Fruit fly (Drosophila melanogaster) whole organism, adult: Measurements from ENCODE around the gene Nep4.

Source experiments
- CG11617 ChIP-seq: fragments of 200-800 bp; sonication (Bioruptor generic); optimal IDR thresholded peaks from 2 replicates; lab custom pipeline; 2017; ENCODE audit warnings: mild to moderate bottlenecking, missing biosample characterization, missing genetic modification reagents, missing genetic modification characterization
- CG12768 ChIP-seq: fragments of 200-800 bp; sonication (Bioruptor generic); optimal IDR thresholded peaks from 2 replicates; lab custom pipeline; 2017; ENCODE audit warnings: missing biosample characterization, missing genetic modification characterization, mild to moderate bottlenecking, moderate library complexity, missing genetic modification reagents
- CG14711 ChIP-seq: fragments of 200-800 bp; sonication (Bioruptor generic); optimal IDR thresholded peaks from 2 replicates; lab custom pipeline; 2018; ENCODE audit warnings: missing biosample characterization, mild to moderate bottlenecking, missing genetic modification characterization, moderate library complexity
- CG1620 ChIP-seq: fragments of 200-800 bp; sonication (Bioruptor generic); optimal IDR thresholded peaks from 2 replicates; lab custom pipeline; 2016; ENCODE audit warnings: missing biosample characterization, missing genetic modification characterization
- CG33017 ChIP-seq: fragments of 200-800 bp; sonication (Bioruptor generic); optimal IDR thresholded peaks from 2 replicates; lab custom pipeline; 2018; ENCODE audit warnings: missing biosample characterization, mild to moderate bottlenecking, missing genetic modification characterization, moderate library complexity
- CG5204 ChIP-seq: fragments of 200-800 bp; sonication (Bioruptor generic); optimal IDR thresholded peaks from 2 replicates; lab custom pipeline; 2016; ENCODE audit warnings: missing biosample characterization, missing genetic modification characterization
- CG7045 ChIP-seq: fragments of 200-800 bp; sonication (Bioruptor generic); optimal IDR thresholded peaks from 2 replicates; lab custom pipeline; 2017; ENCODE audit warnings: missing biosample characterization, mild to moderate bottlenecking, missing genetic modification characterization
- CG7101 ChIP-seq: fragments of 200-800 bp; sonication (Bioruptor generic); optimal IDR thresholded peaks from 2 replicates; lab custom pipeline; 2018; ENCODE audit warnings: missing biosample characterization, mild to moderate bottlenecking, missing genetic modification characterization, moderate library complexity
- Clk ChIP-seq: fragments of 200-800 bp; sonication (Bioruptor generic); optimal IDR thresholded peaks from 2 replicates; lab custom pipeline; 2017; ENCODE audit warnings: missing biosample characterization, missing genetic modification characterization
- Crg-1 ChIP-seq: fragments of 200-800 bp; sonication (Bioruptor generic); optimal IDR thresholded peaks from 2 replicates; lab custom pipeline; 2016; ENCODE audit warnings: missing biosample characterization, missing genetic modification characterization
- Hr96 ChIP-seq: fragments of 200-800 bp; sonication (Bioruptor generic); optimal IDR thresholded peaks from 2 replicates; lab custom pipeline; 2016; ENCODE audit warnings: missing biosample characterization, missing genetic modification characterization
- Mnt ChIP-seq: fragments of 200-800 bp; sonication (Bioruptor generic); optimal IDR thresholded peaks from 2 replicates; lab custom pipeline; 2016; ENCODE audit warnings: missing biosample characterization, mild to moderate bottlenecking, missing genetic modification characterization
- bab1 ChIP-seq: fragments of 200-800 bp; sonication (Bioruptor generic); optimal IDR thresholded peaks from 3 replicates; lab custom pipeline; 2019; ENCODE audit warnings: missing biosample characterization, mild to moderate bottlenecking, missing genetic modification characterization, moderate library complexity
- cic ChIP-seq: fragments of 200-800 bp; sonication (Bioruptor generic); optimal IDR thresholded peaks from 2 replicates; lab custom pipeline; 2017; ENCODE audit warnings: missing biosample characterization, mild to moderate bottlenecking, missing genetic modification characterization, moderate library complexity
- cnc ChIP-seq, 2 experiments: fragments of >200 bp; optimal IDR thresholded peaks; 2 replicates each; lab custom pipeline; 2017
- kay ChIP-seq: fragments of 200-800 bp; sonication (Bioruptor generic); peaks from one replicate; lab custom pipeline; 2016; ENCODE audit warnings: missing biosample characterization, missing genetic modification characterization, borderline replicate concordance
- ovo ChIP-seq: fragments of 200-800 bp; sonication (Bioruptor generic); optimal IDR thresholded peaks from 2 replicates; lab custom pipeline; 2016; ENCODE audit warnings: missing biosample characterization, missing genetic modification characterization
- pad ChIP-seq: fragments of 200-800 bp; sonication (Bioruptor generic); optimal IDR thresholded peaks from 3 replicates; lab custom pipeline; 2017; ENCODE audit warnings: missing biosample characterization, missing genetic modification characterization, mild to moderate bottlenecking, moderate library complexity, missing genetic modification reagents
- tj ChIP-seq: fragments of 200-800 bp; sonication (Bioruptor generic); optimal IDR thresholded peaks from 3 replicates; lab custom pipeline; 2017; ENCODE audit warnings: missing biosample characterization, mild to moderate bottlenecking, missing genetic modification characterization, moderate library complexity
- toe ChIP-seq: fragments of 200-800 bp; sonication (Bioruptor generic); optimal IDR thresholded peaks from 2 replicates; lab custom pipeline; 2016; ENCODE audit warnings: missing biosample characterization, missing genetic modification characterization

Gene Nep4

DNA sequence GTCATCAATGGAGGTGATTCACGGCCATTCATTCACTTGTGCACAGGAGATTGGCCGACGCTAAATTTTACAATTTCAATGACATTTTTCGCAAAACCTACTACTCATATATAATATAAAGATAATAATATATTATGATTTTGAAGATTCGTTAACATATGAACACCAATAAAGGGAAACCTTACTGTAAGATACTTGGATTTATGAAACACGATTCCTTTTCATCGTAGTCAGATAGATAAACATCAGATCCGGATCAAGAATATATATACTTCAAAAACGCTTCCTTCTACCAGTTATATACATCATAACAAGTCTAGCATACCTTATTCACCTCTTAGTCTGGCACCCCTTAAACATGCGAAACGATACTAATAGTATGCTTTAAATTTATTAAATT, at the start of gene Nep4:
Nep4 (minus strand) TSS at position 101 of the 400 bp plus-strand sequence.
- TF ChIP-seq cic (GFP tag; lab: Kevin White, UChicago) (no peak), ovo (GFP tag; lab: Kevin White, UChicago) (no peak), Crg-1 (GFP tag; lab: Kevin White, UChicago) (no peak), CG12768 (GFP tag; lab: Kevin White, UChicago) (no peak), tj (GFP tag; lab: Kevin White, UChicago) (no peak), CG33017 (tag; lab: Kevin White, UChicago) (no peak), CG1620 (GFP tag; lab: Kevin White, UChicago) (no peak), Mnt (GFP tag; lab: Kevin White, UChicago) (no peak), pad (GFP tag; lab: Kevin White, UChicago) (no peak), CG11617 (GFP tag; lab: Kevin White, UChicago) (no peak), CG5204 (GFP tag; lab: Kevin White, UChicago) (no peak), Clk (GFP tag; lab: Kevin White, UChicago) (no peak), kay (GFP tag; lab: Kevin White, UChicago) (no peak), Hr96 (GFP tag; lab: Kevin White, UChicago) (no peak), CG14711 (tag; lab: Kevin White, UChicago) (no peak), cnc (optimal IDR thresholded peaks at IDR 0.05; lab: Kevin White, UChicago) (no peak), bab1 (no peak), CG7101 (tag; lab: Kevin White, UChicago) (no peak)

DNA sequence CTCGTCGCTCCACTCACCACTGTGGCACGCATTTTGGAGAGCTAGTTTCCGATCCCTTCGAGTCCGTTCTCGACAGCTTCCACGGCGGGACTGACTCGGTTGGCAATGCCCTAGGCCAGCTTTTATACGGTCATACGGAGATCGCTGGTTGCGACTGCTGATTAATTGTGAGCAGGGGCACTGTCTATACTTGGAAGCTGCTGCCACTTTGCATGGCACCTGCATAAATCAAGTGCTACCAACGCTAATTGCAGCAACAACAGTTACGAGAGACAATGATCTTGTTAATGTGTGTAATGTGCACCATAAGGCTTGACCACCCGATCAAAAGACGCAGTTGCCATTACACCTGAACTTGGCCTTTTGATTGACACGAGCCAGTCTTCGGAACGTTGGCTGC, 17.5 kb upstream of the Nep4 start, which contains the start of gene CG4000:
CG4000 (minus strand) TSS at position 101 of the 400 bp plus-strand sequence.
- TF ChIP-seq Crg-1 (GFP tag; lab: Kevin White, UChicago) (no peak), CG5204 (GFP tag; lab: Kevin White, UChicago) (no peak), CG33017 (tag; lab: Kevin White, UChicago) (no peak), Hr96 (GFP tag; lab: Kevin White, UChicago) (no peak), kay (GFP tag; lab: Kevin White, UChicago) (no peak), CG14711 (tag; lab: Kevin White, UChicago) (no peak), tj (GFP tag; lab: Kevin White, UChicago) (no peak), cnc (optimal IDR thresholded peaks at IDR 0.05; lab: Kevin White, UChicago) (no peak), Clk (GFP tag; lab: Kevin White, UChicago) (no peak), CG11617 (GFP tag; lab: Kevin White, UChicago) (no peak), toe (GFP tag; lab: Kevin White, UChicago) (no peak), Mnt (GFP tag; lab: Kevin White, UChicago) (no peak), pad (GFP tag; lab: Kevin White, UChicago) (no peak), bab1 (no peak), CG12768 (GFP tag; lab: Kevin White, UChicago) (no peak)

DNA sequence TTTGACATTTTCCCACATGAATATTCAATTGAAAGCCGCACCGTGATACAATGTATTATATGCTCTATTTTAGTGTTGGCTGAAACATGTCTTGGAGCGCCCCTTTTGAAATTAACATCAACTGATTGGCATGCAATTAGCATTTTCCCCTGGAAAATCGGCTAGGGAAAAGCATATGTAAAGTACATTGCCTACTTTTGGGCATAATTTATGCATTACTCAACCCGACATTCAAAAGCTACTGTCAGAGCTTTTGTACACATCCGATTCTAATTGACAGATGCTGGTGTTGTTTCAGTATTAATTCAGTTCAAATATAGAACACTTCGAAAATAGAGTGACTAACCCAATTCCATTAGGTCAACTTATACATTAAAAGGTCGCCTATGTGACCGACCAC, 16.1 kb upstream of the Nep4 start:
- TF ChIP-seq CG1620 (GFP tag; lab: Kevin White, UChicago) = no peak
- TF ChIP-seq bab1 = no peak
- no peak for TF ChIP-seq cnc (optimal IDR thresholded peaks at IDR 0.05; lab: Kevin White, UChicago)
- TF ChIP-seq tj (GFP tag; lab: Kevin White, UChicago) = no peak
- TF ChIP-seq CG33017 (tag; lab: Kevin White, UChicago) = no peak
- no peak for TF ChIP-seq pad (GFP tag; lab: Kevin White, UChicago)
- no peak for TF ChIP-seq CG14711 (tag; lab: Kevin White, UChicago)
- TF ChIP-seq kay (GFP tag; lab: Kevin White, UChicago) = no peak
- TF ChIP-seq Hr96 (GFP tag; lab: Kevin White, UChicago) = no peak
- TF ChIP-seq CG7101 (tag; lab: Kevin White, UChicago) = no peak
- no peak for TF ChIP-seq ovo (GFP tag; lab: Kevin White, UChicago)
- TF ChIP-seq Mnt (GFP tag; lab: Kevin White, UChicago) = no peak
- TF ChIP-seq Crg-1 (GFP tag; lab: Kevin White, UChicago) = no peak
- TF ChIP-seq CG11617 (GFP tag; lab: Kevin White, UChicago) = no peak
- TF ChIP-seq CG7045 (GFP tag; lab: Kevin White, UChicago) = no peak
- no peak for TF ChIP-seq cic (GFP tag; lab: Kevin White, UChicago)
- TF ChIP-seq Clk (GFP tag; lab: Kevin White, UChicago) = no peak
- TF ChIP-seq CG5204 (GFP tag; lab: Kevin White, UChicago) = no peak

DNA sequence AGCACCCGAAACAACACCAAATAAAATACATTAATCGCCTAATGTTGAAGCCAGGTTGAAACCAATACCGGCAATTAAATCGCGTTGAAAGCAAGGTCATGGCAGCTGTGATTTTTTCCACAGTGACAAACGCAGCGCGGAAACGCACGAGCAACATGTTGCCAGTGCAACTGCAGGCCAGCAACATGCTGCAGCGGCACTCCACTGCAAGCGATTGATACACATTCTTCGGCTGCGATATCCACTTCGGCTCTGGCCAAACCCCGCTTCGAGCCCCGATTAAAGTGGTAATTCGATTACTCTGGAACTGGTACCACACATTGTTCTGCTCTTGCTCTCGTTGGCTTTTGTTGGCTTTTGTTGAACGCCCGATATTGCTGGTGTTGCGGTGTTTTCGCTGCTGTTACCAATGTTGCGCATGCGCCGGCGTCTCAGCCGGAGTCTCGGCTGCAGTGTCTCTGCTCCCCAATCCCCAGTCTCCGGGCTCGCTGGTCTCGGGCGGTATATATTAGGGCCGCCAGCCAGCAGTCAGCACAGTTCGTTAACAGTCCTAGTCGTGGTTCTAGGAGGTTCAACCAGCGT, 9.4 kb upstream of the Nep4 start, which contains the start of gene Cpr92F:
Cpr92F (plus strand) TSS at position 532 of the 582 bp plus-strand sequence.
- no peak for TF ChIP-seq Crg-1 (GFP tag; lab: Kevin White, UChicago)
- no peak for TF ChIP-seq CG7101 (tag; lab: Kevin White, UChicago)
- no peak for TF ChIP-seq CG5204 (GFP tag; lab: Kevin White, UChicago)
- TF ChIP-seq CG1620 (GFP tag; lab: Kevin White, UChicago) = no peak
- no peak for TF ChIP-seq CG33017 (tag; lab: Kevin White, UChicago)
- TF ChIP-seq cnc (optimal IDR thresholded peaks at IDR 0.05; lab: Kevin White, UChicago) = no peak
- no peak for TF ChIP-seq CG11617 (GFP tag; lab: Kevin White, UChicago)
- no peak for TF ChIP-seq Clk (GFP tag; lab: Kevin White, UChicago)
- TF ChIP-seq Hr96 (GFP tag; lab: Kevin White, UChicago) = no peak
- TF ChIP-seq toe (GFP tag; lab: Kevin White, UChicago) = no peak
- TF ChIP-seq bab1 = no peak

DNA sequence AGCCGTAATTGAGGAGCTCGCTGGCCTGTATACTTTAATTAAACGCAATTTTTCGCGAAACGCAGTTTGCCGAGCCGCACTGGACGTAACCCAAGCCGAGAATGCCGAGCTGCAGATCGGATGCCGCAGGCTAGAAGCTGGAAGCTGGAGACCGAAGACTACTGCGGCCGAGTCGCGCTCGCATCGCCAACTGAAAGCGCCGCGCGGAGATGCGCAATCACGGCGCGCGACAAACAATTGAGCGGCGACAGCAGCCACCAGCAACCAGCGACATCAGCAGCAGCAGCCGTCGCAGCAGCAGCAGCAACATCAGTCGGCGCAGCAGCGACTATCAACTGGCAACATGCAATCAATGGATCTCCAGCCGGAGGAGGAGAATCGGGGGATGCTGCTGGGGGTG, 3.1 kb downstream of the Nep4 start:
- TF ChIP-seq CG7101 (tag; lab: Kevin White, UChicago) (no peak), pad (GFP tag; lab: Kevin White, UChicago) (no peak), Mnt (GFP tag; lab: Kevin White, UChicago) (no peak), Crg-1 (GFP tag; lab: Kevin White, UChicago) (no peak), CG7045 (GFP tag; lab: Kevin White, UChicago) (no peak)
